Worm (Caenorhabditis elegans): ENCODE results near the gene Y48E1C.1.

The Y48E1C.1 gene

ce11 chrII:13454839-13455238 is 40.0 kb downstream of the Y48E1C.1 start:
- TF ChIP-seq nhr-19 (GFP tag; conservative IDR thresholded peaks at IDR 0.05) (no peak), nhr-237 (tag; optimal IDR thresholded peaks at IDR 0.05) (no peak), pag-3 (tag; optimal IDR thresholded peaks at IDR 0.05; ENCODE audit: borderline replicate concordance, insufficient read depth) (no peak), rnt-1 (tag; optimal IDR thresholded peaks at IDR 0.05) (no peak), lin-39 (tag; optimal IDR thresholded peaks at IDR 0.05) (no peak), snu-23 (GFP tag; optimal IDR thresholded peaks at IDR 0.05) (no peak), ama-1 (optimal IDR thresholded peaks at IDR 0.05) (no peak), nhr-47 (tag; optimal IDR thresholded peaks at IDR 0.05) (no peak), dpl-1 (GFP tag; optimal IDR thresholded peaks at IDR 0.05) (no peak)

ce11 chrII:13456622-13457021 is 41.8 kb downstream of the Y48E1C.1 start:
- TF ChIP-seq ceh-82 (tag; optimal IDR thresholded peaks at IDR 0.05) = no peak
- no peak for TF ChIP-seq isw-1 (GFP tag; IDR thresholded peaks at IDR 0.05)
- no peak for TF ChIP-seq dpl-1 (GFP tag; optimal IDR thresholded peaks at IDR 0.05)
- no peak for TF ChIP-seq nhr-84 (tag; optimal IDR thresholded peaks at IDR 0.05)
- TF ChIP-seq fos-1 (tag; optimal IDR thresholded peaks at IDR 0.05) = no peak
- TF ChIP-seq aly-2 (tag; optimal IDR thresholded peaks at IDR 0.05) = no peak
- TF ChIP-seq nhr-237 (tag; optimal IDR thresholded peaks at IDR 0.05) = no peak
- no peak for TF ChIP-seq egl-13 (tag; optimal IDR thresholded peaks at IDR 0.05)
- TF ChIP-seq hpl-2 (GFP tag; optimal IDR thresholded peaks at IDR 0.05) = no peak
- TF ChIP-seq egl-27 (tag; optimal IDR thresholded peaks at IDR 0.05) = no peak
- no peak for TF ChIP-seq unc-130 (tag; optimal IDR thresholded peaks at IDR 0.05)
- no peak for TF ChIP-seq nhr-12 (tag; optimal IDR thresholded peaks at IDR 0.05)
- TF ChIP-seq zag-1 (tag; optimal IDR thresholded peaks at IDR 0.05) = no peak
- no peak for TF ChIP-seq nhr-71 (tag; optimal IDR thresholded peaks at IDR 0.05)
- TF ChIP-seq hlh-17 (GFP tag; optimal IDR thresholded peaks at IDR 0.05; ENCODE audit: borderline replicate concordance) = no peak
- no peak for TF ChIP-seq nhr-90 (tag; optimal IDR thresholded peaks at IDR 0.05; ENCODE audit: poor library complexity)
- no peak for TF ChIP-seq ceh-88 (GFP tag; IDR thresholded peaks at IDR 0.05)
- no peak for TF ChIP-seq blmp-1 (tag; optimal IDR thresholded peaks at IDR 0.05)
- TF ChIP-seq lin-35 (GFP tag; optimal IDR thresholded peaks at IDR 0.05) = peak in 1 of 2 experiments; percentile 10
- no peak for TF ChIP-seq C04F5.9 (tag; optimal IDR thresholded peaks at IDR 0.05)
- TF ChIP-seq grh-1 (GFP tag; IDR thresholded peaks at IDR 0.05) = no peak
- no peak for TF ChIP-seq rnt-1 (tag; optimal IDR thresholded peaks at IDR 0.05)
- TF ChIP-seq aha-1 (tag; optimal IDR thresholded peaks at IDR 0.05) = no peak
- TF ChIP-seq fkh-4 (tag; optimal IDR thresholded peaks at IDR 0.05; ENCODE audit: borderline replicate concordance) = no peak
- TF ChIP-seq C34B4.2 (tag; optimal IDR thresholded peaks at IDR 0.05) = no peak
- no peak for TF ChIP-seq jun-1 (tag; optimal IDR thresholded peaks at IDR 0.05)
- peak; percentile 18; the same call in 1 of the 2 replicates for TF ChIP-seq nhr-19 (GFP tag; conservative IDR thresholded peaks at IDR 0.05)
- TF ChIP-seq nhr-28 (tag; optimal IDR thresholded peaks at IDR 0.05) = no peak
- TF ChIP-seq unc-98 (GFP tag; IDR thresholded peaks at IDR 0.05) = no peak
- peak; percentile 3 for TF ChIP-seq mep-1 (tag; optimal IDR thresholded peaks at IDR 0.05)
- no peak for TF ChIP-seq alr-1 (tag; optimal IDR thresholded peaks at IDR 0.05; ENCODE audit: borderline replicate concordance)
- no peak for TF ChIP-seq vab-15 (tag; optimal IDR thresholded peaks at IDR 0.05)
- TF ChIP-seq fkh-8 (tag; optimal IDR thresholded peaks at IDR 0.05) = no peak
- no peak for TF ChIP-seq xbp-1 (tag; optimal IDR thresholded peaks at IDR 0.05)
- no peak for TF ChIP-seq unc-86 (tag; optimal IDR thresholded peaks at IDR 0.05)
- TF ChIP-seq F16B12.6 (tag; optimal IDR thresholded peaks at IDR 0.05) = no peak
- peak; percentile 14 for TF ChIP-seq skn-1 (tag; optimal IDR thresholded peaks at IDR 0.05)
- TF ChIP-seq nhr-47 (tag; optimal IDR thresholded peaks at IDR 0.05) = no peak
- TF ChIP-seq lin-15B (tag; optimal IDR thresholded peaks at IDR 0.05) = no peak
- TF ChIP-seq ets-5 (GFP tag; IDR thresholded peaks at IDR 0.05) = no peak
- no peak for TF ChIP-seq lsy-2 (tag; optimal IDR thresholded peaks at IDR 0.05)
- no peak for TF ChIP-seq mab-9 (GFP tag; IDR thresholded peaks at IDR 0.05)
- TF ChIP-seq sox-4 (tag; optimal IDR thresholded peaks at IDR 0.05) = no peak
- TF ChIP-seq elt-3 (tag; optimal IDR thresholded peaks at IDR 0.05) = no peak
- TF ChIP-seq ceh-90 (tag; optimal IDR thresholded peaks at IDR 0.05) = no peak
- peak; percentile 22 for TF ChIP-seq swsn-7 (tag; optimal IDR thresholded peaks at IDR 0.05)
- TF ChIP-seq mdl-1 (tag; optimal IDR thresholded peaks at IDR 0.05) = peak in 1 of 2 experiments; percentile 22

Measured in whole organism, L1 larva.